Worm (Caenorhabditis elegans) whole organism, late embryonic: ENCODE data around the gene T09F3.5.

Experiments
- C08G9.2 ChIP-seq: sonication (generic microtip); optimal IDR thresholded peaks from 2 replicates; lab custom pipeline; 2016; ENCODE audit warnings: mild to moderate bottlenecking, missing genetic modification characterization, moderate library complexity, missing compliant biosample characterization
- K02D7.2 ChIP-seq: sonication (generic microtip); optimal IDR thresholded peaks from 2 replicates; lab custom pipeline; 2017; ENCODE audit warnings: mild to moderate bottlenecking, missing genetic modification characterization, missing compliant biosample characterization
- T23F11.4 ChIP-seq: fragments of 200-800 bp; sonication (Bioruptor generic); optimal IDR thresholded peaks from 2 replicates; lab custom pipeline; 2018; ENCODE audit warnings: mild to moderate bottlenecking, missing genetic modification characterization, missing compliant biosample characterization
- Y22D7AL.16 ChIP-seq: sonication (generic microtip); optimal IDR thresholded peaks from 2 replicates; lab custom pipeline; 2016; ENCODE audit warnings: missing genetic modification characterization, missing compliant biosample characterization
- ama-1 ChIP-seq: fragments of 150-350 bp; optimal IDR thresholded peaks from 2 replicates; lab custom pipeline; 2014
- ceh-14 ChIP-seq: sonication (generic microtip); optimal IDR thresholded peaks from 2 replicates; lab custom pipeline; 2016; ENCODE audit warnings: missing genotype, missing genetic modification characterization, missing compliant biosample characterization
- ceh-18 ChIP-seq: sonication (generic microtip); optimal IDR thresholded peaks from 2 replicates; lab custom pipeline; 2016; ENCODE audit warnings: missing genetic modification characterization, missing compliant biosample characterization
- ceh-2 ChIP-seq: sonication (generic microtip); optimal IDR thresholded peaks from 2 replicates; lab custom pipeline; 2016; ENCODE audit warnings: missing genotype, missing genetic modification characterization, missing compliant biosample characterization
- ceh-24 ChIP-seq: sonication (generic microtip); optimal IDR thresholded peaks from 2 replicates; lab custom pipeline; 2016; ENCODE audit warnings: mild to moderate bottlenecking, missing genetic modification characterization, missing compliant biosample characterization
- ceh-30 ChIP-seq: fragments of 150-350 bp; optimal IDR thresholded peaks from 2 replicates; lab custom pipeline; 2014; ENCODE audit warnings: missing biosample characterization, missing genetic modification characterization
- ceh-31 ChIP-seq: sonication (generic microtip); optimal IDR thresholded peaks from 2 replicates; lab custom pipeline; 2016; ENCODE audit warnings: missing genetic modification characterization, missing compliant biosample characterization
- ceh-48 ChIP-seq: sonication (generic microtip); optimal IDR thresholded peaks from 2 replicates; lab custom pipeline; 2016; ENCODE audit warnings: missing genetic modification characterization, inconsistent platforms, missing compliant biosample characterization
- che-1 ChIP-seq: sonication (generic microtip); optimal IDR thresholded peaks from 2 replicates; lab custom pipeline; 2016; ENCODE audit warnings: mild to moderate bottlenecking, missing genetic modification characterization, missing compliant biosample characterization
- dmd-4 ChIP-seq: sonication (generic microtip); optimal IDR thresholded peaks from 2 replicates; lab custom pipeline; 2016; ENCODE audit warnings: borderline replicate concordance, missing genetic modification characterization, missing compliant biosample characterization
- dve-1 ChIP-seq: sonication (generic microtip); optimal IDR thresholded peaks from 2 replicates; lab custom pipeline; 2017; ENCODE audit warnings: antibody characterized with exemption, mild to moderate bottlenecking, missing genetic modification characterization, missing compliant biosample characterization
- elt-2 ChIP-seq: sonication (generic microtip); optimal IDR thresholded peaks from 2 replicates; lab custom pipeline; 2016; ENCODE audit warnings: missing genetic modification reagents, missing genetic modification characterization, missing compliant biosample characterization
- eyg-1 ChIP-seq: sonication (generic microtip); optimal IDR thresholded peaks from 2 replicates; lab custom pipeline; 2016; ENCODE audit warnings: missing genotype, missing genetic modification characterization, missing compliant biosample characterization
- fkh-10 ChIP-seq: fragments of 150-350 bp; optimal IDR thresholded peaks from 2 replicates; lab custom pipeline; 2014; ENCODE audit warnings: missing biosample characterization, missing genetic modification reagents, missing genetic modification characterization
- fkh-6 ChIP-seq: sonication (generic microtip); optimal IDR thresholded peaks from 2 replicates; lab custom pipeline; 2016; ENCODE audit warnings: missing genetic modification characterization, missing compliant biosample characterization
- hlh-13 ChIP-seq: fragments of 200-800 bp; sonication (Bioruptor generic); optimal IDR thresholded peaks from 2 replicates; lab custom pipeline; 2018; ENCODE audit warnings: mild to moderate bottlenecking, missing genetic modification characterization, missing compliant biosample characterization
- hlh-15 ChIP-seq: sonication (generic microtip); optimal IDR thresholded peaks from 2 replicates; lab custom pipeline; 2016; ENCODE audit warnings: missing genetic modification characterization, missing compliant biosample characterization
- hlh-6 ChIP-seq: sonication (generic microtip); optimal IDR thresholded peaks from 2 replicates; lab custom pipeline; 2016; ENCODE audit warnings: missing genotype, missing genetic modification characterization, missing compliant biosample characterization
- hlh-8 ChIP-seq: sonication (generic microtip); optimal IDR thresholded peaks from 2 replicates; lab custom pipeline; 2016; ENCODE audit warnings: missing genotype, missing genetic modification characterization, missing compliant biosample characterization
- madf-2 ChIP-seq: sonication (generic microtip); optimal IDR thresholded peaks from 2 replicates; lab custom pipeline; 2017; ENCODE audit warnings: missing genetic modification characterization, missing compliant biosample characterization
- nfya-1 ChIP-seq: sonication (generic microtip); optimal IDR thresholded peaks from 2 replicates; lab custom pipeline; 2017; ENCODE audit warnings: missing genetic modification characterization, mild to moderate bottlenecking, missing compliant biosample characterization, antibody characterized with exemption, moderate library complexity
- npax-4 ChIP-seq: sonication (generic microtip); optimal IDR thresholded peaks from 2 replicates; lab custom pipeline; 2016; ENCODE audit warnings: missing genetic modification characterization, missing compliant biosample characterization
- pat-9 ChIP-seq: fragments of 200-800 bp; sonication (Bioruptor generic); optimal IDR thresholded peaks from 2 replicates; lab custom pipeline; 2018; ENCODE audit warnings: mild to moderate bottlenecking, missing genetic modification characterization, moderate library complexity, missing compliant biosample characterization
- pax-1 ChIP-seq: fragments of 150-350 bp; optimal IDR thresholded peaks from 2 replicates; lab custom pipeline; 2014; ENCODE audit warnings: missing biosample characterization, missing genetic modification characterization
- pqm-1 ChIP-seq: sonication (generic microtip); optimal IDR thresholded peaks from 2 replicates; lab custom pipeline; 2016; ENCODE audit warnings: missing genetic modification characterization, missing compliant biosample characterization
- rnt-1 ChIP-seq: sonication (generic microtip); optimal IDR thresholded peaks from 2 replicates; lab custom pipeline; 2016; ENCODE audit warnings: missing genetic modification characterization, missing compliant biosample characterization
- sdc-2 ChIP-seq: sonication (generic microtip); optimal IDR thresholded peaks from 2 replicates; lab custom pipeline; 2016; ENCODE audit warnings: missing genotype, missing genetic modification characterization, missing compliant biosample characterization
- sox-2 ChIP-seq: fragments of 200-800 bp; sonication (Bioruptor generic); IDR thresholded peaks from 2 replicates; pipeline ENCODE4 v1.3.6; 2022; ENCODE audit warnings: missing genetic modification reagents, missing genetic modification characterization, missing compliant biosample characterization
- sox-4 ChIP-seq: sonication (generic microtip); optimal IDR thresholded peaks from 2 replicates; lab custom pipeline; 2017; ENCODE audit warnings: mild to moderate bottlenecking, missing genetic modification characterization, inconsistent platforms, missing compliant biosample characterization
- tbx-7 ChIP-seq: sonication (generic microtip); optimal IDR thresholded peaks from 2 replicates; lab custom pipeline; 2016; ENCODE audit warnings: missing genotype, missing genetic modification characterization, missing compliant biosample characterization
- ttx-3 ChIP-seq: sonication (generic microtip); optimal IDR thresholded peaks from 2 replicates; lab custom pipeline; 2016; ENCODE audit warnings: missing genetic modification reagents, missing genetic modification characterization, missing compliant biosample characterization
- unc-42 ChIP-seq: sonication (generic microtip); optimal IDR thresholded peaks from 2 replicates; lab custom pipeline; 2016; ENCODE audit warnings: missing genotype, missing genetic modification characterization, missing compliant biosample characterization
- unc-55 ChIP-seq: sonication (generic microtip); optimal IDR thresholded peaks from 2 replicates; lab custom pipeline; 2017; ENCODE audit warnings: missing biosample characterization, missing genetic modification reagents, missing genetic modification characterization

The T09F3.5 gene

DNA sequence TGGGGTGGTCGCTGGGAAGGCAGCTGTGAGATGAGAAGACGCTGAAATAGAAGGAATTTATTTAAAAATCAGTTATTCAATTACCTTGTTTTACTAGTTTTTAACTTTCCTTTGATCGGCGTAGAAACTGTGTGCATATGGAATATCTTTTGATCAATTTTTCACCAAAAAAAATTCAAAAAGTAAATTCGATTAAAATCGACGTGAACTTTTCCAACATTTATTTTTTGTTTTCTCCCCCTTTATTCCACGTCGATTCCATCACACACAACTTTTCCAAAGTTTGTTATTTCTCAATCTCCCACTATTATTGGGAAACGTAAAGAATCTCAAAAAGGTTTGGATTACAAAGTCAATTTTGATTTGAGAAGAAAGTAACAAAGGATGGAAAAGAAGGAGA lies 36.2 kb upstream of the T09F3.5 start, which contains the start of gene C07E3.4:
Gene C07E3.4 (plus strand): TSS at position 301 of the 400 bp plus-strand sequence.
- no peak for TF ChIP-seq ceh-18 (tag; lab: Kevin White, UChicago)
- TF ChIP-seq ceh-2 (tag; lab: Kevin White, UChicago): no peak
- TF ChIP-seq K02D7.2 (tag; lab: Kevin White, UChicago): no peak
- TF ChIP-seq hlh-8 (tag; lab: Kevin White, UChicago): no peak
- TF ChIP-seq pat-9: no peak
- TF ChIP-seq nfya-1: no peak
- TF ChIP-seq Y22D7AL.16 (tag; lab: Kevin White, UChicago): no peak
- TF ChIP-seq madf-2 (tag; lab: Kevin White, UChicago): no peak
- TF ChIP-seq ceh-48: no peak
- TF ChIP-seq sdc-2 (tag; lab: Kevin White, UChicago): no peak

DNA sequence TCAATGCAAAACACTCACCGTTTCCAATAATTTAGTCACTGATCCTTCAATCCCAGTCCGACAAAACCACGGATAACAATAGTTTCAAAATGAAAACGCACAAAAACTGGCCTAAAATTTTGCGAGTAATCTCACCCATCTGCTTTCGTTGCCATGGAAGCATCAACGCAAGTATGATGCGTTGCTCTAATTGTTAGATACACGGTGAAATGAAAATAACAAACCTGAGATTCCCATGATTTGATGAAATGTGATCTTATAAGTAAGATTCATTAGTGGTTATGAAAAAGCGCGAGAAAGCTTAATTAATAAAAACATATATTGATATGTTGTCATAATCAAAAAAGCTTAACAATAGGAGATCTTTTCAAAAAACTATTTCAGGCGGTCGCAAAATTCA lies 29.5 kb upstream of the T09F3.5 start, which contains the start of gene ceh-57:
Gene ceh-57 (minus strand): TSS at position 95 of the 400 bp plus-strand sequence.
- TF ChIP-seq ceh-48 (no peak), ama-1 (lab: Kevin White, UChicago) (peak; percentile 36)
- TF ChIP-seq, all 69 proteins: peak for 1

DNA sequence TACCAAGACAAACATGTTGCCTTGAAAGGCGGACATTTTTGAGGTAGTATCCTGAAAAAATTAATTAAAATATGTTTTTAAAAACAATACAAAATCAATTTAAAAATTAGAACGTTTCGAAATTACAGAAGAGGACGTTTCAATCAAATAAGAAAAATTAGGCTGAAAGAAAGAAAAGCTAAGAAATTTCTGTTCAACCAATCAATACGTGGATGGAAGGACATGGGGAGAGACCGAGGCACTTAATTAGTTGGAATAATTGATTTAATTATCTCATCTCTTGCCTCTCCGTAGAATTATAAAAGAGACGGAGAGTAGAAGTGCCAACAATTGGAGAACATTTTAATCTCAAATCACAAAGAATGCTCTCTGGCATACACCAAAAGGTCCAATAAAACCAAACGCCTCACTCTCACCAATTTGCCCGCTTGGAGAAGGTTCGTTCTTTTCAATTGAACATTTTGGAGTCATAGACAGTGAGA lies 27.1 kb upstream of the T09F3.5 start, which contains the start of gene ceh-58:
Gene ceh-58 (minus strand): TSS at position 51 of the 482 bp plus-strand sequence.
- TF ChIP-seq sox-4 (tag; lab: Kevin White, UChicago) (no peak), eyg-1 (tag; lab: Kevin White, UChicago) (no peak), unc-42 (tag; lab: Kevin White, UChicago) (peak; percentile 90), che-1 (no peak), ceh-31 (peak; percentile 48), ceh-30 (no peak), nfya-1 (no peak), pqm-1 (no peak), hlh-6 (no peak), rnt-1 (tag; lab: Kevin White, UChicago) (no peak), ceh-14 (peak; percentile 46), hlh-15 (tag; lab: Kevin White, UChicago) (no peak), unc-55 (no peak), C08G9.2 (no peak), npax-4 (tag; lab: Kevin White, UChicago) (no peak)

DNA sequence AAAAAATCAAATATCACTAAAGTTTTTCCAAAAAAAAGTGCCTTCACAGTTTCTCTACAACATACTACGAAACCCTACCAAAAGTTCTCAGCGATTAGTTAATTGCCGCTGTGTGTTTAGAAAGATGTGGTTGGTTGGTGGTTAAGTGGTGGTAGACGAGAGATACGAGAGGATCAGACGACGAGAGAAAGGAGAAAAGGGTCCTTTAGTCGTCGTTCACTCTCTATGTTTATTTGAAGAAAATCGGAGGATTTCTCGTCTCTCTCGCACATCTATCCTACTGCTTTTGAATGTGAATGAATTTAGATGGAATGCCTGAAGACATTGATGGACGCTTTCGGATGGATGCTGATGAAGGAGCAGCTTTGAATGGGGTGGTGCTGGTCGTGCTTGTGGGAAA lies 25.9 kb upstream of the T09F3.5 start:
- TF ChIP-seq nfya-1: peak; percentile 65
- no peak for TF ChIP-seq ceh-2 (tag; lab: Kevin White, UChicago)
- peak; percentile 51 for TF ChIP-seq unc-42 (tag; lab: Kevin White, UChicago)
- no peak for TF ChIP-seq elt-2 (tag; lab: Kevin White, UChicago)
- TF ChIP-seq unc-55: peak; percentile 46
- no peak for TF ChIP-seq fkh-10 (GFP tag; lab: Kevin White, UChicago)
- no peak for TF ChIP-seq madf-2 (tag; lab: Kevin White, UChicago)
- no peak for TF ChIP-seq ama-1 (lab: Kevin White, UChicago)
- peak; percentile 66 for TF ChIP-seq ceh-31

DNA sequence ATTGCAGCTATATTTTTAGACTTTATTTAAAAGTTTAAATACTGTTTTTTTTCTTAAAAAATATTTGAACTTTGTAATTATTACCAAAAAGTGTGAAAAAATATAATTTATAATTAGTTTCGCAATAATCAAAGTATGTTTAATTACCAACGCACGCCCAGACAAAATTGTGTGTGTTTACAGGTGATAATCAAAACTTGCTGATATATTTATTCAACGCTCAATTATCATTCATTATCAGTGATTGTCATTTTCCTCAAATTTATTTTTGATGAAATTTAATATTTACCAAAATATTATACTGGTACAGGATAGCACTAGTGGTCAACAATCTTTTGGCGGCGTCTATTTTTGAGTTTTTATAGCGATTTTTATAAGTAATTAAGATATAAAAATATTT lies 23.7 kb upstream of the T09F3.5 start:
- TF ChIP-seq hlh-8 (tag; lab: Kevin White, UChicago): no peak
- TF ChIP-seq pax-1: no peak
- TF ChIP-seq tbx-7: no peak
- TF ChIP-seq ttx-3 (tag; lab: Kevin White, UChicago): no peak
- no peak for TF ChIP-seq ceh-24 (tag; lab: Kevin White, UChicago)
- no peak for TF ChIP-seq sdc-2 (tag; lab: Kevin White, UChicago)
- no peak for TF ChIP-seq T23F11.4
- TF ChIP-seq fkh-10 (GFP tag; lab: Kevin White, UChicago): no peak
- TF ChIP-seq dve-1 (tag; lab: Kevin White, UChicago): no peak
- no peak for TF ChIP-seq dmd-4 (tag; lab: Kevin White, UChicago)
- no peak for TF ChIP-seq fkh-6 (tag; lab: Kevin White, UChicago)
- TF ChIP-seq ceh-48: no peak
- no peak for TF ChIP-seq madf-2 (tag; lab: Kevin White, UChicago)
- no peak for TF ChIP-seq hlh-13
- no peak for TF ChIP-seq ceh-14
- TF ChIP-seq hlh-15 (tag; lab: Kevin White, UChicago): no peak
- no peak for TF ChIP-seq sox-2 (GFP tag; lab: Robert Waterston, UW)
